Worm (Caenorhabditis elegans) whole organism, L1 larva: Measurements from ENCODE around the gene fbxa-38.
A peak's percentile ranks its signal among the peaks of the same experiment; 100 is the strongest.

Experiments
- Y116A8C.19 ChIP-seq: sonication (generic microtip); optimal IDR thresholded peaks from 2 replicates; lab custom pipeline; 2016; ENCODE audit warnings: missing compliant biosample characterization, missing genetic modification characterization, borderline replicate concordance
- aha-1 ChIP-seq: fragments of 150-350 bp; optimal IDR thresholded peaks from 2 replicates; lab custom pipeline; 2014; ENCODE audit warnings: missing biosample characterization, missing genetic modification characterization
- alr-1 ChIP-seq: fragments of 200-800 bp; sonication (Bioruptor generic); optimal IDR thresholded peaks from 2 replicates; lab custom pipeline; 2018; ENCODE audit warnings: borderline replicate concordance, mild to moderate bottlenecking, missing genetic modification characterization, missing compliant biosample characterization
- ceh-8 ChIP-seq: fragments of 200-800 bp; sonication (Bioruptor generic); optimal IDR thresholded peaks from 2 replicates; lab custom pipeline; 2018; ENCODE audit warnings: mild to moderate bottlenecking, missing genetic modification characterization, moderate library complexity, missing compliant biosample characterization
- ces-1 ChIP-seq: fragments of 150-350 bp; optimal IDR thresholded peaks from 2 replicates; lab custom pipeline; 2014; ENCODE audit warnings: missing biosample characterization, missing genetic modification reagents, missing genetic modification characterization
- dpl-1 ChIP-seq, 3 experiments: fragments of 150-350 bp in 2 of 3; sonication (generic microtip) in 1 of 3; optimal IDR thresholded peaks; 2 replicates each; lab custom pipeline; 2014 to 2017; ENCODE audit warnings: missing biosample characterization in 3 of 3, missing genetic modification characterization in 3 of 3, missing genetic modification reagents in 3 of 3
- efl-1 ChIP-seq, 4 experiments: fragments of 150-350 bp; optimal IDR thresholded peaks in 3 of 4; peaks in 1 of 4; 1 replicate in 1 of 4; 2 replicates in 3 of 4; lab custom pipeline; 2014; ENCODE audit warnings: missing biosample characterization in 2 of 4, missing genetic modification characterization in 2 of 4, missing genetic modification reagents in 2 of 4
- egl-27 ChIP-seq, 2 experiments: fragments of 150-350 bp in 1 of 2; sonication (generic microtip); optimal IDR thresholded peaks; 3 replicates each; lab custom pipeline; 2017 to 2018; ENCODE audit warnings: missing biosample characterization in 2 of 2, missing genetic modification characterization in 2 of 2, missing genetic modification reagents in 2 of 2
- elt-2 ChIP-seq: sonication (generic microtip); optimal IDR thresholded peaks from 2 replicates; lab custom pipeline; 2016; ENCODE audit warnings: missing genetic modification characterization, mild to moderate bottlenecking, inconsistent platforms, missing compliant biosample characterization, missing genetic modification reagents
- fkh-4 ChIP-seq: sonication (generic microtip); optimal IDR thresholded peaks from 2 replicates; lab custom pipeline; 2016; ENCODE audit warnings: missing compliant biosample characterization, missing genetic modification characterization, borderline replicate concordance
- jun-1 ChIP-seq: fragments of 150-350 bp; optimal IDR thresholded peaks from 2 replicates; lab custom pipeline; 2014; ENCODE audit warnings: missing biosample characterization, missing genetic modification reagents, missing genetic modification characterization
- mef-2 ChIP-seq: fragments of 150-350 bp; optimal IDR thresholded peaks from 2 replicates; lab custom pipeline; 2014; ENCODE audit warnings: missing biosample characterization, missing genetic modification characterization
- nhr-71 ChIP-seq: sonication (generic microtip); optimal IDR thresholded peaks from 2 replicates; lab custom pipeline; 2016; ENCODE audit warnings: mild to moderate bottlenecking, missing genetic modification characterization, moderate library complexity, missing compliant biosample characterization
- nhr-85 ChIP-seq: sonication (generic microtip); peaks from one replicate; lab custom pipeline; 2016; ENCODE audit warnings: missing genetic modification characterization, inconsistent platforms, missing compliant biosample characterization
- pqm-1 ChIP-seq: sonication (generic microtip); optimal IDR thresholded peaks from 3 replicates; lab custom pipeline; 2017; ENCODE audit warnings: missing biosample characterization, missing genetic modification characterization
- skn-1 ChIP-seq: fragments of 150-350 bp; optimal IDR thresholded peaks from 2 replicates; lab custom pipeline; 2014; ENCODE audit warnings: missing biosample characterization, missing genetic modification characterization
- sox-4 ChIP-seq: sonication (generic microtip); optimal IDR thresholded peaks from 2 replicates; lab custom pipeline; 2016; ENCODE audit warnings: missing genetic modification characterization, missing compliant biosample characterization
- sup-37 ChIP-seq: fragments of 200-800 bp; sonication (Bioruptor generic); optimal IDR thresholded peaks from 2 replicates; lab custom pipeline; 2018; ENCODE audit warnings: mild to moderate bottlenecking, missing genetic modification characterization, missing compliant biosample characterization
- tbx-2 ChIP-seq: sonication (generic microtip); optimal IDR thresholded peaks from 2 replicates; lab custom pipeline; 2016; ENCODE audit warnings: missing genetic modification characterization, missing compliant biosample characterization
- unc-30 ChIP-seq: sonication (generic microtip); optimal IDR thresholded peaks from 2 replicates; lab custom pipeline; 2017; ENCODE audit warnings: missing biosample characterization, missing genetic modification characterization
- unc-86 ChIP-seq: sonication (generic microtip); optimal IDR thresholded peaks from 2 replicates; lab custom pipeline; 2016; ENCODE audit warnings: missing genetic modification characterization, missing compliant biosample characterization
- zag-1 ChIP-seq: fragments of 150-350 bp; optimal IDR thresholded peaks from 2 replicates; lab custom pipeline; 2014; ENCODE audit warnings: missing biosample characterization, missing genetic modification characterization
- zip-4 ChIP-seq: fragments of 200-800 bp; sonication (Bioruptor generic); optimal IDR thresholded peaks from 2 replicates; lab custom pipeline; 2018; ENCODE audit warnings: mild to moderate bottlenecking, missing genetic modification characterization, moderate library complexity, missing compliant biosample characterization

The fbxa-38 gene

DNA sequence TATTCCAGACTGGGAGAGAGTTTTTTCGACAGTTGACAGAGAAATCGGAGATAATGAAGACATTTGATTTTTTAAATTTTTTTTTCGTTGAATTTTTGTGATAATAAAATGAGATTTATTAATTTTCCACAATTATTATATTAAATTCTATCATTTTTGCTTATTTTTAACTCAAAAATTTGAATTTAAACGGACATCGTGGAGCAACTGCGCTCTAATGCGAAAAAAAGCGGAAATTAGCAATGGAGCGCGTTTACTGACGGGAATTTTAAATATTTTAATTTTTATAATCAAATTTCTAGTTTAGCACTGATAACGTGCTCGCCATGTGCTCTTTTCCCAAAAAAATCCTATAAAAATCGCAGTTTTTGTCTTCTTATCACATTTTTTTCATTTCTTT is 13.4 kb upstream of the fbxa-38 start, which contains the start of gene C39B5.14:
Gene C39B5.14 (plus strand): TSS at position 301 of the 400 bp plus-strand sequence.
- peak; percentile 40 for TF ChIP-seq elt-2 (tag; lab: Kevin White, UChicago)
- TF ChIP-seq ces-1 (GFP tag; lab: Kevin White, UChicago), result no peak

DNA sequence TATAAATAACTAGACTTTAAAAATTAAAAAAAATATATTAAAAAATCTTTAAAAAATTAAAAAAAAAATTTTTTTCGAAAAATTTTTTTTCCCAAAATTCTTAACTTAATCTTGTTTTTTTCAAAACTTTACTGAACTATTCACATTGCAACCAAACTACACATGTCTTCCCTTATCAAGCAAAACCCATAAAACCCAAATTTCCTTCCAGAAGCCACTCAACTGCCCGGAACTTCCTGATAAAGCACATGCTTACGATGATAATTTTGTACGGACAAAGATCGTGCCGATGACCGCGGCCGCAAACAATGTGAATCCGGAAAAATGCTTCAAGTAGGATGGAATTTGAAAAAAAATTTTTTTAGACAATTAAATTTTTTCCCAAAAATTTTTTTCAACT is 12.1 kb upstream of the fbxa-38 start:
- no peak for TF ChIP-seq fkh-4 (tag; lab: Kevin White, UChicago)
- TF ChIP-seq elt-2 (tag; lab: Kevin White, UChicago), result peak; percentile 29
- TF ChIP-seq aha-1 (tag; lab: Kevin White, UChicago), result no peak
- peak; percentile 58 for TF ChIP-seq nhr-85
- TF ChIP-seq unc-30 (tag; lab: Kevin White, UChicago), result no peak
- no peak for TF ChIP-seq zag-1 (tag; lab: Kevin White, UChicago)
- no peak for TF ChIP-seq alr-1
- TF ChIP-seq jun-1 (tag; lab: Kevin White, UChicago), result no peak
- no peak for TF ChIP-seq mef-2
- TF ChIP-seq sox-4 (tag; lab: Kevin White, UChicago), result no peak
- no peak for TF ChIP-seq zip-4

DNA sequence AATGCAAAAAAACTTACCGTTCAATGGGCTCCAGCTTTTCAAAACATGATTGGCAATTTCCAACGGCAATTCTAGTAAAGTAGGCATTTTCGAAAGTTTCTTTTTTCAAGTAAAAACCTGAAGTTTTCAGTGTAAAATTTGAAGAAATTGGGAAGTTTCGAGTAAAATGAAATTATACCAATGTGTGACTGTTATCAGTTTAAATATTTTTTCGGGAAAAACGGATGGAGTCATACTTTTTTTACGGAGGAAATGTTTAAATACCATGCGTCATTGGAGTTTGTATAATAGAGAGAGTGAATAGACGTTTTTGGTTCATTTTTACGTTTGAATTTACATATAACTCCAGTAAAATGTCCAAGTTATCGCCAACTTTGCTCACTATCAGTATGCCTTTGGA is 5.1 kb upstream of the fbxa-38 start, which contains the start of gene fbxa-12:
Gene fbxa-12 (plus strand): TSS at position 301 of the 400 bp plus-strand sequence.
- TF ChIP-seq unc-86, result no peak
- TF ChIP-seq dpl-1 (GFP tag; optimal IDR thresholded peaks at IDR 0.05; lab: Kevin White, UChicago), result no peak
- no peak for TF ChIP-seq ceh-8 (GFP tag; lab: Kevin White, UChicago)
- no peak for TF ChIP-seq zag-1 (tag; lab: Kevin White, UChicago)

DNA sequence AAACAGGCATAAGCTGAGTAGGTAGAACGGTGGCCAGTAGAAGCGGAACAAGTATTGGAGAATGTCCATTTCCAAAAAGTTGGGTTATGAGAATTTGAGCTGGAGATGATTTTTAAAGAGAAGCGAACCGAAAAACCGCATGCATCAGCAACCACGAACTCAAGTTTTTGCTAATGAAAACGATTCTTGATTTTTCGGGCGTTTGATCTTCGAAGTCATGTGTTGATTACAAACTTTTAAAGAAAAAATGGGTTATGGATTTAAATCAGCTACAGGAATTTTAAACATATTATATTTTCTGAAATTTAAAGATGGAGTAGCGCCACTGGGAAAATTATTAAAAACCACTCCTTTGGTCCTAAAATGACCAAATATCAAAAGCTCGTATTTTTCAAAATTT is 540 bp upstream of the fbxa-38 start, which contains the start of gene srd-65:
Gene srd-65 (minus strand): TSS at position 101 of the 400 bp plus-strand sequence.
- TF ChIP-seq nhr-85, result peak; percentile 27
- no peak for TF ChIP-seq Y116A8C.19 (tag; lab: Kevin White, UChicago)

DNA sequence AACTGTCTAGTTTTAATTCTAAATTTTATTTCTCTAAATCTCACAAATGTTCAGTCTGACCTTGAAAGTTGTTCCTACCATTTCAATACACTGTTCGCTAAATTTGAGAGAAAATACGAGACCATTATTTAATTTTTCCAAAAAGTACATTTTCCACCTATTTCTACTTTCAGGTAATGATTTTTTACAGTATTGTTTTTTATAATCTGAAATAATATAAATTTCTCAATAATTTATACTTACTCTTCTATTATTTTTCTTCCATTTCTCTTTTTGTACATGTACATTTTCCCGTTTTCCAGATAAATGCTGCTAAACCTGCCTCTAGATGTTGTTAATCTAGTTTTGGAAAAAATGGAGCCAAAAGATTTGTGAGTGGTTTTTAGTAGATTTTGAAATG is 2.9 kb downstream of the fbxa-38 start, which contains the start of gene fbxa-62:
Gene fbxa-62 (plus strand): TSS at position 301 of the 400 bp plus-strand sequence.
- TF ChIP-seq pqm-1 (tag; lab: Kevin White, UChicago), result no peak
- no peak for TF ChIP-seq tbx-2 (tag; lab: Kevin White, UChicago)
- TF ChIP-seq nhr-71 (tag; lab: Kevin White, UChicago), result no peak

DNA sequence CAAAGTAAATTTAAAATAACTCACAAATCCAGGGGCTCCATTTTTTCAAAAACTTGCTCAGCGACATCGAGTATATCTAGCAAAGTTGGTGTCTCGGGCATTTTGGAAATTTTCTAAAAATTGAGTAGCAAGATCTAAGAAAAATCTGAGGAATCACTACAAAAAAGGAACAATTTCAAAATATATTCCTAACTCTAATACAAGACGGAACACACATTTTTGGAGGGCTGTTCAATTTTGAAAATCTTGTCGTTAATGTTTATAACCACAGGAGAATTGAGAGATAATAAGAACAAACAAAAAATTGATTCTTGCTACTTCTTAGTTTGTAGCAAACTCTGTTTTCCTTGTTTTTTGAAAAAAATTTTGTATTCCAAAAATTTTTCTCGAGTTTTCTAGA is 7.9 kb downstream of the fbxa-38 start, which contains the start of gene fbxa-47:
Gene fbxa-47 (minus strand): TSS at position 101 of the 400 bp plus-strand sequence.
- TF ChIP-seq skn-1 (tag; lab: Kevin White, UChicago) (no peak), egl-27 (tag; optimal IDR thresholded peaks at IDR 0.05; lab: Kevin White, UChicago) (no peak)

DNA sequence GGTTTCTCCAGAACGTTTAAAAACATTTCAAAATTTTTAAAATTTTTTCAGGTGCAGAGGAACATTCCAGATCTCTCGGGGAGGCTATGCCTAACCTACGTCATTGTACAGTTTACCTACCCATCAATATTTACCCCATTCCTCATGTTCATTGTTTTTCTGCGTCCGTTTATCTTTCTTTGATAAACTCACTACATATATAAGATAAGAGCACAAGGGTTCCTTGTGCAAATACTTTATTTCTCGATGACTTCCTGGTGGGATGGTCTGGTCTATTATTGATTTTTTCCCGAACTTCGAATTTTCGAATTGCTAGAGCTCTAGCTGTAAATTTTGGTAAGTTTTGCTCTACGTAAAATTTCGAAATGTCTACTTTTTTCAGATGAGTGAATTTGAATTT is 8.9 kb downstream of the fbxa-38 start:
- no peak for TF ChIP-seq ceh-8 (GFP tag; lab: Kevin White, UChicago)
- TF ChIP-seq tbx-2 (tag; lab: Kevin White, UChicago), result no peak
- TF ChIP-seq sup-37 (GFP tag; lab: Kevin White, UChicago), result no peak
- TF ChIP-seq Y116A8C.19 (tag; lab: Kevin White, UChicago), result no peak
- TF ChIP-seq efl-1 (optimal IDR thresholded peaks at IDR 0.05; lab: Kevin White, UChicago), result no peak
- peak in 1 of 2 experiments; percentile 75 for TF ChIP-seq efl-1 (GFP tag; optimal IDR thresholded peaks at IDR 0.05 in 1 of 2; lab: Kevin White, UChicago)
- no peak for TF ChIP-seq zip-4

DNA sequence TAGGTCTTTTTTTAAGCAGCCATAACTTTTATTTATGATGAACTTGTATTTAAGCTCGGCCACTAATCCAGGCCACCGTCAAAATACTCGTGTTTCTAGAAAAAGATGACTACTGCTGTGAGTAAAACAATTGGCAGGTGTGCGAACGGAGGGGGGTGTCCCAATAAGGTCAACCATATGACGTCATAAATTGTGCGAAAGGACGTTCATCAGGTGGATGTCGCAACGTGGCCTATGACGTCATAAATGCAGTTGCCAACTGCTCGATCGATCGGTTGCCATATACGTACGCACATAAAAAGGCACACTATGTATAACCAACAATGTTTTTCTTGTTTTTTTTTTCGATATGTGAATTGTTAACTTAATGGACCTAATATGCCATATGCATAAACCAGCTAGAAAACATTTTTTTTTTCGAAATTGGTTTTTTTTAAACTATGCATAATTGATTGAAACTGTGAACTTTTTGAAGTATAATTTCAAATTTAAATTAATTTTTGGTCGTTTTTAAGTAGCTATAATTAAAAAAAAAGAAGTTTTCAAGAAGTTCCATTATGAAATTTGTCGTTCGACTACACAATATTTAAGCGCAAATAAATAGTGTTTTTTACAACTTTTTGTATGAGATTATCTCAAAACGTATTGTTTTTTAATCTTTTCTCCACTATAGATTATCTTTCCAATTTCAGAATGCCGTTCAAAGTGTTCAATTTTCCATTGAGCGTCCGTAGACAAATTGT is 9.9 kb downstream of the fbxa-38 start, which contains the start of gene C39B5.2:
Gene C39B5.2 (plus strand): TSS at position 693 of the 743 bp plus-strand sequence.
- no peak for TF ChIP-seq fkh-4 (tag; lab: Kevin White, UChicago)
- no peak for TF ChIP-seq efl-1 (optimal IDR thresholded peaks at IDR 0.05; lab: Kevin White, UChicago)
- TF ChIP-seq efl-1 (GFP tag; optimal IDR thresholded peaks at IDR 0.05 in 1 of 2; lab: Kevin White, UChicago), result peak in 1 of 2 experiments; percentile 32
- peak; percentile 53 for TF ChIP-seq nhr-85
